Fruit fly (Drosophila melanogaster) whole organism, embryonic: ENCODE results near the gene dimm.

Experiments used
- CG13287 ChIP-seq: fragments of 200-800 bp; sonication (Bioruptor generic); IDR thresholded peaks from 2 replicates; pipeline ENCODE4 v1.3.6; 2022; ENCODE audit warnings: missing biosample characterization, missing genetic modification characterization; ENCODE audit not compliant: partially characterized antibody
- CG16815 ChIP-seq: fragments of 200-800 bp; sonication (Bioruptor generic); optimal IDR thresholded peaks from 3 replicates; lab custom pipeline; 2017; ENCODE audit warnings: missing biosample characterization, mild to moderate bottlenecking, missing genetic modification characterization
- CG33557 ChIP-seq: fragments of 200-800 bp; sonication (Bioruptor generic); optimal IDR thresholded peaks from 2 replicates; lab custom pipeline; 2019; ENCODE audit warnings: missing biosample characterization, mild to moderate bottlenecking, missing genetic modification characterization, moderate library complexity
- CG4360 ChIP-seq: fragments of 200-800 bp; sonication (Bioruptor generic); IDR thresholded peaks from 2 replicates; pipeline ENCODE4 v1.3.6; 2022; ENCODE audit warnings: missing biosample characterization, missing genetic modification characterization
- CG6791 ChIP-seq: fragments of 200-800 bp; sonication (Bioruptor generic); IDR thresholded peaks from 3 replicates; pipeline ENCODE4 v1.3.6; 2022; ENCODE audit warnings: missing biosample characterization, missing genetic modification characterization; ENCODE audit not compliant: partially characterized antibody
- CG8765 ChIP-seq: fragments of 200-800 bp; sonication (Bioruptor generic); IDR thresholded peaks from 2 replicates; pipeline ENCODE4 v1.3.6; 2022; ENCODE audit warnings: missing biosample characterization, missing genetic modification characterization
- HmgD ChIP-seq: fragments of 200-800 bp; sonication (Bioruptor generic); optimal IDR thresholded peaks from 3 replicates; lab custom pipeline; 2016; ENCODE audit warnings: missing biosample characterization, missing genetic modification characterization
- Hsf ChIP-seq: fragments of 200-800 bp; sonication (Bioruptor generic); optimal IDR thresholded peaks from 3 replicates; lab custom pipeline; 2016; ENCODE audit warnings: missing biosample characterization, missing genetic modification characterization
- Oli ChIP-seq: fragments of 200-800 bp; sonication (Bioruptor generic); optimal IDR thresholded peaks from 2 replicates; lab custom pipeline; 2018; ENCODE audit warnings: missing biosample characterization, mild to moderate bottlenecking, missing genetic modification characterization, moderate library complexity
- Optix ChIP-seq: fragments of 200-800 bp; sonication (Bioruptor generic); IDR thresholded peaks from 3 replicates; pipeline ENCODE4 v1.3.6; 2022; ENCODE audit warnings: missing biosample characterization, missing genetic modification characterization
- Scr ChIP-seq: fragments of 200-800 bp; sonication (Bioruptor generic); IDR thresholded peaks from 2 replicates; pipeline ENCODE4 v1.3.6; 2022; ENCODE audit warnings: missing biosample characterization, missing genetic modification characterization; ENCODE audit not compliant: partially characterized antibody
- chn ChIP-seq: fragments of 200-800 bp; sonication (Bioruptor generic); optimal IDR thresholded peaks from 2 replicates; lab custom pipeline; 2016; ENCODE audit warnings: missing biosample characterization, missing genetic modification characterization
- prd ChIP-seq, 3 experiments: fragments of >200 bp in 2 of 3; fragments of 200-800 bp in 1 of 3; sonication (Bioruptor generic) in 1 of 3; optimal IDR thresholded peaks in 2 of 3; IDR thresholded peaks in 1 of 3; 2 replicates in 2 of 3; 3 replicates in 1 of 3; pipeline versions ENCODE4 v1.3.6 to Lab custom; 2017 to 2022; ENCODE audit warnings: missing biosample characterization in 1 of 3, missing genetic modification characterization in 1 of 3
- wor ChIP-seq: fragments of 200-800 bp; sonication (Bioruptor generic); IDR thresholded peaks from 2 replicates; pipeline ENCODE4 v1.3.6; 2022; ENCODE audit warnings: missing biosample characterization, missing genetic modification characterization

dm6 chr2L:21309058-21309753, 22.4 kb upstream of the dimm start:
- peak; percentile 57; the same call in 1 of the 2 replicates for TF ChIP-seq CG13287 (GFP tag; lab: Robert Waterston, UW)
- TF ChIP-seq Scr (GFP tag; lab: Robert Waterston, UW) = no peak
- no peak for TF ChIP-seq CG8765 (GFP tag; lab: Robert Waterston, UW)
- TF ChIP-seq Hsf = no peak
- TF ChIP-seq CG33557 = no peak
- TF ChIP-seq Optix = no peak
- no peak for TF ChIP-seq CG16815 (GFP tag; lab: Kevin White, UChicago)
- no peak for TF ChIP-seq prd (optimal IDR thresholded peaks at IDR 0.05; lab: Kevin White, UChicago)
- TF ChIP-seq prd (GFP tag; IDR thresholded peaks at IDR 0.05; lab: Robert Waterston, UW) = no peak
- TF ChIP-seq chn (GFP tag; lab: Kevin White, UChicago) = no peak
- TF ChIP-seq Oli (tag; lab: Kevin White, UChicago) = no peak
- TF ChIP-seq wor (GFP tag; lab: Robert Waterston, UW) = no peak
- TF ChIP-seq CG6791 (GFP tag; lab: Robert Waterston, UW) = no peak
- TF ChIP-seq CG4360 (GFP tag; lab: Robert Waterston, UW) = no peak
- no peak for TF ChIP-seq HmgD (GFP tag; lab: Kevin White, UChicago)
